Fruit fly (Drosophila melanogaster): ENCODE measurements around the gene CG44001.

The CG44001 gene

dm6 chr2L:5043043-5043442 is at the start of gene CG44001, which contains the start of the genes CG33995 and CG44000:
Gene CG44001, plus strand, starts transcription at chr2L:5043270.
Gene CG33995, plus strand, starts transcription at chr2L:5043270.
Gene CG44000, plus strand, starts transcription at chr2L:5043270.
- TF ChIP-seq CG17801 (GFP tag; optimal IDR thresholded peaks at IDR 0.05; ENCODE audit: partially characterized antibody): peak; percentile 58

- TF ChIP-seq CG17801 (GFP tag; optimal IDR thresholded peaks at IDR 0.05; ENCODE audit: partially characterized antibody): no peak
These were observed 47.8 kb upstream of the CG44001 start for dm6 chr2L:4995010-4995836.

- no peak for TF ChIP-seq CG17801 (GFP tag; optimal IDR thresholded peaks at IDR 0.05; ENCODE audit: partially characterized antibody)
These were observed 47.3 kb upstream of the CG44001 start for dm6 chr2L:4995837-4996136.

dm6 chr2L:4996283-4996922 is 46.7 kb upstream of the CG44001 start:
- TF ChIP-seq CG17801 (GFP tag; optimal IDR thresholded peaks at IDR 0.05; ENCODE audit: partially characterized antibody): no peak

- TF ChIP-seq CG17801 (GFP tag; optimal IDR thresholded peaks at IDR 0.05; ENCODE audit: partially characterized antibody): peak; percentile 93
These were observed 45.4 kb upstream of the CG44001 start for dm6 chr2L:4997401-4998259.

- TF ChIP-seq CG17801 (GFP tag; optimal IDR thresholded peaks at IDR 0.05; ENCODE audit: partially characterized antibody): no peak
These were observed 44.9 kb upstream of the CG44001 start for dm6 chr2L:4998260-4998560.

dm6 chr2L:4998571-4999191 is 44.4 kb upstream of the CG44001 start:
- no peak for TF ChIP-seq CG17801 (GFP tag; optimal IDR thresholded peaks at IDR 0.05; ENCODE audit: partially characterized antibody)

- peak; percentile 77 for TF ChIP-seq CG17801 (GFP tag; optimal IDR thresholded peaks at IDR 0.05; ENCODE audit: partially characterized antibody)
These were observed 43.6 kb upstream of the CG44001 start for dm6 chr2L:4999389-5000032.

dm6 chr2L:5000287-5000871 is 42.7 kb upstream of the CG44001 start:
- TF ChIP-seq CG17801 (GFP tag; optimal IDR thresholded peaks at IDR 0.05; ENCODE audit: partially characterized antibody): peak; percentile 77

- no peak for TF ChIP-seq CG17801 (GFP tag; optimal IDR thresholded peaks at IDR 0.05; ENCODE audit: partially characterized antibody)
These were observed 42.0 kb upstream of the CG44001 start for dm6 chr2L:5000919-5001581.

- no peak for TF ChIP-seq CG17801 (GFP tag; optimal IDR thresholded peaks at IDR 0.05; ENCODE audit: partially characterized antibody)
These were observed 41.5 kb upstream of the CG44001 start for dm6 chr2L:5001582-5001929.

dm6 chr2L:5002031-5002430 is 41.0 kb upstream of the CG44001 start:
- TF ChIP-seq CG17801 (GFP tag; optimal IDR thresholded peaks at IDR 0.05; ENCODE audit: partially characterized antibody): no peak

dm6 chr2L:5002711-5003402 is 40.2 kb upstream of the CG44001 start:
- TF ChIP-seq CG17801 (GFP tag; optimal IDR thresholded peaks at IDR 0.05; ENCODE audit: partially characterized antibody): peak; percentile 46
